Worm (Caenorhabditis elegans): Measurements from ENCODE around the gene lgc-1.

Gene lgc-1

DNA sequence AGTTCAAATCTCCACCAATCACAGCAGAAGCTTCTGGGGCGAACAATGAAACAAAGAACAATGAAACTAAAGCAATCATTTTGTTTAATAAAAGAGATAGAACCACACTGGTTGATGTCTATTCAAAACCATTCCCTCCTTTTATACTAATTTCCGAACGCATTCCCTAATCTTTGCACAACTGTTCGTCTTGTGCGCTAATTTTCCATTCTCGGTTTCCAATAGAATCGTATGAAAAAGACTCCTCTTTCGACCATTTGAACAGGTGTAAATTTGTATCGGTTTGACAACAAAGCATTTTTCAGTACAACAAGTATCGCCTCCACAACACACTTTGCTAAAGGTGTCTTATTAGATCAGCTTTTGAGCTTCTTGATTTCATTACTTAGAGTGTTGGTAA is 18.8 kb upstream of the lgc-1 start, which contains the start of gene T05B4.8:
Gene T05B4.8, minus strand, starts transcription at position 101 of the 400 bp plus-strand sequence.
- TF ChIP-seq K09A11.1 (tag; optimal IDR thresholded peaks at IDR 0.05; ENCODE audit: insufficient read depth) (no peak), unc-3 (GFP tag; conservative IDR thresholded peaks at IDR 0.05) (no peak), unc-3 (tag; optimal IDR thresholded peaks at IDR 0.05) (no peak), pat-9 (tag; optimal IDR thresholded peaks at IDR 0.05) (no peak), F13H6.1 (tag; optimal IDR thresholded peaks at IDR 0.05) (no peak), nhr-11 (tag; optimal IDR thresholded peaks at IDR 0.05) (no peak), elt-2 (tag; optimal IDR thresholded peaks at IDR 0.05) (no peak), hlh-30 (tag; optimal IDR thresholded peaks at IDR 0.05; ENCODE audit: insufficient read depth) (no peak), ceh-24 (tag; optimal IDR thresholded peaks at IDR 0.05) (no peak), ceh-34 (tag; optimal IDR thresholded peaks at IDR 0.05) (no peak), ref-2 (tag; optimal IDR thresholded peaks at IDR 0.05) (no peak), K02D7.2 (tag; optimal IDR thresholded peaks at IDR 0.05) (no peak), C08G9.2 (tag; optimal IDR thresholded peaks at IDR 0.05) (no peak), hlh-8 (tag; optimal IDR thresholded peaks at IDR 0.05) (no peak)

DNA sequence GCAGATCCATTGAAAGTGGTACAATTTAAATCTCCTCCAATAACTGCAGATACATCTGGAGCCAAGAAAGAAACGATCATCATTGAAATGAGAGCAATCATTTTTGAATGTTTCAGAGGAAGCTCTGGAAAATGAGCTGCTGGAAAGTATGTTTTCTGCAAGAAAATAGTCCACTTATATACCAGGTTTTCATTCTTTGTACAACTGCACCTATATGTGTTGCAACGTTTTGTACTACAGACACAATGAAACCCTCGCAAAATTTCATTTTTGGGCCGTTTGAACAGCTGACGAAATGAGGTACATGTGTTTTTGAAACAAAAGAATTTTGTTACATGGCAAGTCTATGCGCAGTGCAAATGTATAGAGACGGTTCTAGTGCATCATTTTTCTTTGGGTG is 16.5 kb upstream of the lgc-1 start, which contains the start of gene T05B4.9:
Gene T05B4.9, minus strand, starts transcription at position 101 of the 400 bp plus-strand sequence.
- TF ChIP-seq pqm-1 (tag; optimal IDR thresholded peaks at IDR 0.05) (no peak), che-1 (tag; optimal IDR thresholded peaks at IDR 0.05) (no peak), dmd-4 (tag; optimal IDR thresholded peaks at IDR 0.05; ENCODE audit: borderline replicate concordance) (no peak), unc-86 (tag; optimal IDR thresholded peaks at IDR 0.05) (no peak), nhr-11 (tag; optimal IDR thresholded peaks at IDR 0.05) (no peak), npax-4 (tag; optimal IDR thresholded peaks at IDR 0.05) (no peak), fax-1 (tag; optimal IDR thresholded peaks at IDR 0.05) (no peak), ceh-30 (tag; optimal IDR thresholded peaks at IDR 0.05) (no peak), T23F11.4 (GFP tag; optimal IDR thresholded peaks at IDR 0.05) (no peak), gmeb-2 (tag; optimal IDR thresholded peaks at IDR 0.05) (no peak), odd-2 (tag; optimal IDR thresholded peaks at IDR 0.05) (no peak), ahr-1 (tag; optimal IDR thresholded peaks at IDR 0.05) (no peak)

DNA sequence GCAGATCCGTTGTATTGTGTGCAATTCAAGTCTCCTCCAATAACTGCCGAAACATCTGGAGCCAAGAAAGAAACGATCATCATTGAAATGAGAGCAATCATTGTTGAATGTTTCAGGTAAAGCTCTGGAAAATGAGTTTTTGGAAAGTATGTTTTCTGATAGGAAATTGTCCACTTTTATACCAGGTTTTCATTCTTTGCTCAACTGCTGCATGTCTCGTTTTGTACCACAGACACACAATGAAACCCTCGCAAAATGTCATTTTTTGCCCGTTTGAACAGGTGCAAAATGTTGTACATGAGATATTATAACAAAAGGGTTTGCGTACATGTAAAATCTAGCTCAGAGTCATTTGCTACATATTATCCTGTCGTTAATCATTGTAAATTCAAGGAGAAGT is 14.2 kb upstream of the lgc-1 start, which contains the start of gene T05B4.10:
Gene T05B4.10, minus strand, starts transcription at position 101 of the 400 bp plus-strand sequence.
- TF ChIP-seq ttx-3 (tag; optimal IDR thresholded peaks at IDR 0.05): no peak
- TF ChIP-seq lim-6 (tag; optimal IDR thresholded peaks at IDR 0.05): no peak
- no peak for TF ChIP-seq ref-2 (tag; optimal IDR thresholded peaks at IDR 0.05)
- no peak for TF ChIP-seq unc-55 (GFP tag; optimal IDR thresholded peaks at IDR 0.05)
- TF ChIP-seq ceh-34 (tag; optimal IDR thresholded peaks at IDR 0.05): no peak
- TF ChIP-seq unc-86 (tag; optimal IDR thresholded peaks at IDR 0.05): no peak
- TF ChIP-seq K09A11.1 (tag; optimal IDR thresholded peaks at IDR 0.05; ENCODE audit: insufficient read depth): no peak
- no peak for TF ChIP-seq unc-3 (GFP tag; conservative IDR thresholded peaks at IDR 0.05)
- no peak for TF ChIP-seq unc-3 (tag; optimal IDR thresholded peaks at IDR 0.05)
- no peak for TF ChIP-seq nhr-232 (tag; optimal IDR thresholded peaks at IDR 0.05)
- no peak for TF ChIP-seq ceh-31 (tag; optimal IDR thresholded peaks at IDR 0.05)

DNA sequence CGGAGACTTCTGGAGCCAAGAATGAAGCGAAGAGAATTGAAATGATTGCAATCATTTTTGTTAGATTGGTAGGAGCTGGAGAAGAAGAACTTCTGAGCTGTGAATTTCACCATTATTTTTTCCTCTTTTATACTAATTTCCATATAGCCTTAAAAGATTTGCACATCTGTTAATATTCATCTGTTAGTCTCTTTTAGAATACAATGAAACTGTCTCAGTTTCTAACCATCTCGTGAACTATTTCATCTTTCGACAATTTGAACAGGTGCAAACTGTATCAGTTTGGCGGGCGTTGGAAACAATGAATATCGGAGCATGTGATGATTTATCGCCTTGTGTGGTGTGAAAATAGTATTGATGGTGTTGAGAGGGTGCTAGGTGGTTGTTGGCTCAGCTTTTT is 12.4 kb upstream of the lgc-1 start, which contains the start of gene phat-5:
Gene phat-5, minus strand, starts transcription at position 101 of the 400 bp plus-strand sequence.
- TF ChIP-seq hlh-15 (tag; optimal IDR thresholded peaks at IDR 0.05) (no peak), dve-1 (tag; optimal IDR thresholded peaks at IDR 0.05) (no peak), ceh-30 (tag; optimal IDR thresholded peaks at IDR 0.05) (no peak), ztf-16 (tag; optimal IDR thresholded peaks at IDR 0.05) (no peak), pros-1 (tag; optimal IDR thresholded peaks at IDR 0.05) (no peak), hlh-13 (GFP tag; optimal IDR thresholded peaks at IDR 0.05) (no peak), hlh-6 (tag; optimal IDR thresholded peaks at IDR 0.05) (no peak)

Data from whole organism, late embryonic.